Worm (Caenorhabditis elegans) whole organism, mixed stage, embryonic: ENCODE measurements around the gene F53A9.3.

Experiments
- elt-1 ChIP-seq: sonication (generic microtip); optimal IDR thresholded peaks from 2 replicates; lab custom pipeline; 2017; ENCODE audit warnings: missing genetic modification characterization, mild to moderate bottlenecking, missing compliant biosample characterization, antibody characterized with exemption, moderate library complexity, borderline replicate concordance; ENCODE audit not compliant: insufficient read depth
- elt-3 ChIP-seq: fragments of 150-350 bp; optimal IDR thresholded peaks from 2 replicates; lab custom pipeline; 2014; ENCODE audit warnings: missing biosample characterization, missing genetic modification characterization
- nhr-28 ChIP-seq: fragments of 150-350 bp; optimal IDR thresholded peaks from 2 replicates; lab custom pipeline; 2014; ENCODE audit warnings: missing biosample characterization, missing genetic modification characterization
- sem-2 ChIP-seq: fragments of 200-800 bp; sonication (Bioruptor generic); optimal IDR thresholded peaks from 2 replicates; lab custom pipeline; 2018; ENCODE audit warnings: mild to moderate bottlenecking, missing genetic modification characterization, missing compliant biosample characterization
- sptf-1 ChIP-seq: sonication (generic microtip); optimal IDR thresholded peaks from 2 replicates; lab custom pipeline; 2017; ENCODE audit warnings: mild to moderate bottlenecking, missing genetic modification characterization, moderate library complexity, missing compliant biosample characterization
- tbx-8 ChIP-seq: fragments of 200-800 bp; sonication (Bioruptor generic); optimal IDR thresholded peaks from 2 replicates; lab custom pipeline; 2018; ENCODE audit warnings: mild to moderate bottlenecking, missing genetic modification characterization, moderate library complexity, missing compliant biosample characterization
- unc-39 ChIP-seq: fragments of 150-350 bp; optimal IDR thresholded peaks from 2 replicates; lab custom pipeline; 2014; ENCODE audit warnings: missing biosample characterization, missing genetic modification characterization

ce11 chrX:8755987-8756386, 47.8 kb downstream of the F53A9.3 start:
- TF ChIP-seq sem-2 (GFP tag; lab: Kevin White, UChicago) (no peak), tbx-8 (GFP tag; lab: Kevin White, UChicago) (no peak), elt-1 (tag; lab: Kevin White, UChicago) (no peak), nhr-28 (tag; lab: Kevin White, UChicago) (no peak), elt-3 (no peak), sptf-1 (tag; lab: Kevin White, UChicago) (no peak), unc-39 (tag; lab: Kevin White, UChicago) (no peak)
